Worm (Caenorhabditis elegans): Measurements from ENCODE around the gene W09H1.1.

The W09H1.1 gene

ce11 chrII:13149965-13150364 lies 31.4 kb downstream of the W09H1.1 start:
- TF ChIP-seq ets-4 (GFP tag; optimal IDR thresholded peaks at IDR 0.05): no peak
- no peak for TF ChIP-seq ztf-6 (GFP tag; IDR thresholded peaks at IDR 0.05)
- peak; percentile 30 for TF ChIP-seq ztf-26 (tag; optimal IDR thresholded peaks at IDR 0.05)
- TF ChIP-seq mes-4 (tag; optimal IDR thresholded peaks at IDR 0.05): no peak

DNA sequence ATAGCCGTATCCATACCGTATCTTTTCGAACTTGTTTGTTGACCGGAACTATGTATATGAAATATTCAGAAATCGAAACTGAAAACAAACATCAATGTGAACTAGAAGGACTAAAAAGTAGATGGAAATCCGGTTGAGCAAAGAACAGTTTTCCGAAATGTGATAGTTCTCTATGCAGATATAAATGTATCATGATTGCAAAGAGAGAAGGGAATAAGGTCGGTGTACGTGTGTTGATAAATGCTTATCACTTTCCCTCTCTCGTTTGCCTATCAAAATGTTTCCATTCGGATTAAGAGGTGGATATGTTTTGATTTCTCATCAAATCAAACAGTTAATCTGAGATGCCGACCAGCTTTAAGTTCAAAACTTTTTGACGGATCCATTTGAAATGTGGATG lies 33.1 kb downstream of the W09H1.1 start:
- TF ChIP-seq K11D2.4 (GFP tag; IDR thresholded peaks at IDR 0.05): no peak
- no peak for TF ChIP-seq bed-1 (GFP tag; IDR thresholded peaks at IDR 0.05)
- TF ChIP-seq rcor-1 (GFP tag; IDR thresholded peaks at IDR 0.05): no peak

DNA sequence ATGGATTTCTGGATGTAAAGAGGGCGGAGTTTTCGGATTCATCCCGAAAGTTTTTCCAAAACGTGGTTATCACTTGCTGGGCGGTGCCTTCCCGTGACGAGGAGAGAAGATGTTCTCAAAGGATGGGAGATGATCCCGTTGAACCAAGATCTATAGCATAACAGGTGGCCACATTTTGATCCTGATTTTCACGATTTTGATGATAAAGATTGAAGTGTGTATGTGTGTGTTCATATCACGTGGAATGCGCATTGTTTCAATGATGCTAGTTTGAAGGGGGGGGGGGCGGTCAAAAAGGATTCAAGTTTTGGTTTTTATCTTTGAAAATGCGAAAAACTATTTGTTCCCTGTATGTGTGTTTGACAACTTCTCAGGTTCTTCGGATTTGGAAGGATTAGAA lies 36.2 kb downstream of the W09H1.1 start, which contains the start of gene mltn-1:
Gene mltn-1 (minus strand): TSS at position 22 of the 400 bp plus-strand sequence.
- TF ChIP-seq K11D2.4 (GFP tag; IDR thresholded peaks at IDR 0.05): no peak

DNA sequence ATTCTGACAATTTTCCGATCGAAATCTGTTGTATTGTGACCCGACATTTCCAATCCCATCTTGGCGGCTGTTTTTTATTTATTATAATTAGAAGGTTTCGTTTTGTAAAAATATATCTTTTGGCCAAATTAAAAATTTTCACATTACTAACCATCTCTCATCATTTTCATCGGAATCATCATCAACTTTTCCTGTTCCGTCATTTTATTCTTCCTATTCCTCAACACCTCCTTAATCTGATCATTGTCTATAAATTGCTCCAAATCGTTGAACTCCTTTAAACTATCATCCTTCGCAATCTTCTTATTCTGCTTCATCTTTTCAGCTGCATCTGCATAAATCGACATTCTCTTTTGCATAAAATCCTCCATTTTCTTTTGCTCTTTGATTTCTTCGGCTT lies 39.0 kb downstream of the W09H1.1 start:
- TF ChIP-seq hmg-20 (GFP tag; IDR thresholded peaks at IDR 0.05) (no peak), tbx-9 (tag; optimal IDR thresholded peaks at IDR 0.05; ENCODE audit: borderline replicate concordance) (no peak), nhr-90 (tag; optimal IDR thresholded peaks at IDR 0.05) (no peak), mes-4 (tag; optimal IDR thresholded peaks at IDR 0.05) (no peak), F52B5.7 (tag; optimal IDR thresholded peaks at IDR 0.05) (no peak), B0336.3 (GFP tag; IDR thresholded peaks at IDR 0.05) (no peak), lag-1 (GFP tag; IDR thresholded peaks at IDR 0.05) (no peak), pha-4 (tag; optimal IDR thresholded peaks at IDR 0.05) (no peak)

ce11 chrII:13139573-13139972 lies 41.8 kb downstream of the W09H1.1 start:
- TF ChIP-seq zim-3 (tag; optimal IDR thresholded peaks at IDR 0.05) (no peak), ztf-28 (GFP tag; IDR thresholded peaks at IDR 0.05) (no peak), Y53F4B.3 (GFP tag; IDR thresholded peaks at IDR 0.05) (no peak), B0336.3 (GFP tag; IDR thresholded peaks at IDR 0.05) (no peak), K11D2.4 (GFP tag; IDR thresholded peaks at IDR 0.05) (no peak)

ce11 chrII:13130576-13130975 lies 50.8 kb downstream of the W09H1.1 start:
- TF ChIP-seq efl-1 (GFP tag; optimal IDR thresholded peaks at IDR 0.05): peak; percentile 77
- TF ChIP-seq madf-6 (GFP tag; IDR thresholded peaks at IDR 0.05): peak; percentile 89
- no peak for TF ChIP-seq rec-8 (tag; optimal IDR thresholded peaks at IDR 0.05)
- TF ChIP-seq xnd-1 (tag; optimal IDR thresholded peaks at IDR 0.05): peak; percentile 41
- TF ChIP-seq sdz-38 (tag; optimal IDR thresholded peaks at IDR 0.05): no peak
- no peak for TF ChIP-seq mxl-1 (tag; optimal IDR thresholded peaks at IDR 0.05)
- peak; percentile 52 for TF ChIP-seq D2030.7 (GFP tag; IDR thresholded peaks at IDR 0.05)
- no peak for TF ChIP-seq akir-1 (GFP tag; optimal IDR thresholded peaks at IDR 0.05)
- TF ChIP-seq C17E4.6 (GFP tag; IDR thresholded peaks at IDR 0.05): no peak
- no peak for TF ChIP-seq B0261.1 (tag; optimal IDR thresholded peaks at IDR 0.05)
- TF ChIP-seq ceh-91 (GFP tag; IDR thresholded peaks at IDR 0.05): peak; percentile 58; the same call in 1 of the 2 replicates
- no peak for TF ChIP-seq egl-18 (GFP tag; IDR thresholded peaks at IDR 0.05)
- no peak for TF ChIP-seq snpc-1.3 (tag; optimal IDR thresholded peaks at IDR 0.05; ENCODE audit: insufficient read depth)
- TF ChIP-seq madf-8 (GFP tag; conservative IDR thresholded peaks at IDR 0.05): peak; percentile 74
- TF ChIP-seq tlf-1 (GFP tag; optimal IDR thresholded peaks at IDR 0.05): no peak
- no peak for TF ChIP-seq nfya-1 (tag; optimal IDR thresholded peaks at IDR 0.05; ENCODE audit: borderline replicate concordance, insufficient read depth)
- TF ChIP-seq ets-4 (GFP tag; optimal IDR thresholded peaks at IDR 0.05): no peak
- TF ChIP-seq K12H6.12 (tag; optimal IDR thresholded peaks at IDR 0.05): no peak
- no peak for TF ChIP-seq dpff-1 (tag; optimal IDR thresholded peaks at IDR 0.05)
- no peak for TF ChIP-seq somi-1 (GFP tag; optimal IDR thresholded peaks at IDR 0.05)
- no peak for TF ChIP-seq ztf-3 (GFP tag; optimal IDR thresholded peaks at IDR 0.05)
- TF ChIP-seq tbp1 (GFP tag; optimal IDR thresholded peaks at IDR 0.05): no peak
- no peak for TF ChIP-seq repo-1 (tag; optimal IDR thresholded peaks at IDR 0.05)
- no peak for TF ChIP-seq gei-17 (GFP tag; optimal IDR thresholded peaks at IDR 0.05)
- TF ChIP-seq nhr-80 (tag; optimal IDR thresholded peaks at IDR 0.05): no peak

Measured in whole organism, young adult.